Fruit fly (Drosophila melanogaster) whole organism, embryonic: ENCODE measurements around the gene pigs.

ENCODE experiments used
- Ada2b ChIP-seq: fragments of 200-800 bp; sonication (Bioruptor generic); IDR thresholded peaks from 2 replicates; pipeline ENCODE4 v1.3.6; 2022; ENCODE audit warnings: missing biosample characterization, missing genetic modification characterization
- CG10209 ChIP-seq: fragments of 200-800 bp; sonication (Bioruptor generic); optimal IDR thresholded peaks from 3 replicates; lab custom pipeline; 2017; ENCODE audit warnings: missing biosample characterization, mild to moderate bottlenecking, missing genetic modification characterization, missing genetic modification reagents
- CG1024 ChIP-seq: fragments of 200-800 bp; sonication (Bioruptor generic); IDR thresholded peaks from 2 replicates; pipeline ENCODE4 v1.3.6; 2022; ENCODE audit warnings: missing biosample characterization, missing genetic modification characterization
- CG10979 ChIP-seq: fragments of 200-800 bp; sonication (Bioruptor generic); optimal IDR thresholded peaks from 2 replicates; lab custom pipeline; 2018; ENCODE audit warnings: missing biosample characterization, mild to moderate bottlenecking, missing genetic modification characterization, moderate library complexity
- CG12744 ChIP-seq: fragments of 200-800 bp; sonication (Bioruptor generic); optimal IDR thresholded peaks from 2 replicates; lab custom pipeline; 2016; ENCODE audit warnings: missing biosample characterization, missing genetic modification characterization
- CG14860 ChIP-seq: fragments of 200-800 bp; sonication (Bioruptor generic); IDR thresholded peaks from 3 replicates; pipeline ENCODE4 v1.3.6; 2022; ENCODE audit warnings: missing biosample characterization, missing genetic modification characterization; ENCODE audit not compliant: partially characterized antibody
- CG14965 ChIP-seq: fragments of 200-800 bp; sonication (Bioruptor generic); optimal IDR thresholded peaks from 2 replicates; lab custom pipeline; 2016; ENCODE audit warnings: missing biosample characterization, missing genetic modification characterization, borderline replicate concordance
- CG16863 ChIP-seq: fragments of 200-800 bp; sonication (Bioruptor generic); optimal IDR thresholded peaks from 3 replicates; lab custom pipeline; 2016; ENCODE audit warnings: missing biosample characterization, missing genetic modification characterization
- CG17359 ChIP-seq: fragments of 200-800 bp; sonication (Bioruptor generic); optimal IDR thresholded peaks from 3 replicates; lab custom pipeline; 2018; ENCODE audit warnings: missing biosample characterization, mild to moderate bottlenecking, missing genetic modification characterization, moderate library complexity
- CG2712 ChIP-seq: fragments of 200-800 bp; optimal IDR thresholded peaks from 3 replicates; lab custom pipeline; 2019; ENCODE audit warnings: missing biosample characterization, mild to moderate bottlenecking, missing genetic modification characterization, moderate library complexity
- CG31441 ChIP-seq: fragments of 200-800 bp; sonication (Bioruptor generic); IDR thresholded peaks from 2 replicates; pipeline ENCODE4 v1.3.6; 2022; ENCODE audit warnings: missing biosample characterization, missing genetic modification characterization
- CG3407 ChIP-seq: fragments of 200-800 bp; sonication (Bioruptor generic); optimal IDR thresholded peaks from 2 replicates; lab custom pipeline; 2018; ENCODE audit warnings: missing biosample characterization, mild to moderate bottlenecking, missing genetic modification characterization
- CG3995 ChIP-seq: fragments of 200-800 bp; sonication (Bioruptor generic); optimal IDR thresholded peaks from 3 replicates; lab custom pipeline; 2016; ENCODE audit warnings: missing biosample characterization, missing genetic modification characterization
- CG5245 ChIP-seq: fragments of 200-800 bp; sonication (Bioruptor generic); optimal IDR thresholded peaks from 3 replicates; lab custom pipeline; 2016; ENCODE audit warnings: missing biosample characterization, missing genetic modification characterization
- CG6683 ChIP-seq: fragments of 200-800 bp; sonication (Bioruptor generic); optimal IDR thresholded peaks from 2 replicates; lab custom pipeline; 2017; ENCODE audit warnings: missing biosample characterization, mild to moderate bottlenecking, missing genetic modification characterization, missing genetic modification reagents
- CG6689 ChIP-seq: fragments of 200-800 bp; sonication (Bioruptor generic); IDR thresholded peaks from 2 replicates; pipeline ENCODE4 v1.3.6; 2022; ENCODE audit warnings: missing biosample characterization, missing genetic modification characterization
- CG8388 ChIP-seq: fragments of 200-800 bp; sonication (Bioruptor generic); optimal IDR thresholded peaks from 2 replicates; lab custom pipeline; 2019; ENCODE audit warnings: missing biosample characterization, mild to moderate bottlenecking, missing genetic modification characterization, moderate library complexity
- CTCF ChIP-seq: fragments of 200-800 bp; sonication (Bioruptor generic); optimal IDR thresholded peaks from 2 replicates; lab custom pipeline; 2017; ENCODE audit warnings: missing biosample characterization, mild to moderate bottlenecking, missing genetic modification characterization, moderate library complexity
- ERR ChIP-seq: fragments of 200-800 bp; sonication (Bioruptor generic); optimal IDR thresholded peaks from 2 replicates; lab custom pipeline; 2016; ENCODE audit warnings: missing biosample characterization, missing genetic modification characterization
- Gsc ChIP-seq: fragments of 200-800 bp; sonication (Bioruptor generic); IDR thresholded peaks from 2 replicates; pipeline ENCODE4 v1.3.6; 2022; ENCODE audit warnings: missing biosample characterization, missing genetic modification characterization
- Hr3 ChIP-seq: fragments of 200-800 bp; sonication (Bioruptor generic); optimal IDR thresholded peaks from 3 replicates; lab custom pipeline; 2016; ENCODE audit warnings: missing biosample characterization, missing genetic modification characterization
- Kr ChIP-seq: fragments of 200-800 bp; sonication (Bioruptor generic); optimal IDR thresholded peaks from 2 replicates; lab custom pipeline; 2017; ENCODE audit warnings: missing biosample characterization, mild to moderate bottlenecking, missing genetic modification characterization
- Mrtf ChIP-seq: fragments of 200-800 bp; sonication (Bioruptor generic); IDR thresholded peaks from 3 replicates; pipeline ENCODE4 v1.3.6; 2022; ENCODE audit warnings: missing biosample characterization, missing genetic modification characterization
- NC2α ChIP-seq: fragments of 200-800 bp; sonication (Bioruptor generic); optimal IDR thresholded peaks from 2 replicates; lab custom pipeline; 2016; ENCODE audit warnings: missing biosample characterization, missing genetic modification characterization
- Nf-YA ChIP-seq: fragments of 200-800 bp; sonication (Bioruptor generic); IDR thresholded peaks from 2 replicates; pipeline ENCODE4 v1.3.6; 2022; ENCODE audit warnings: missing biosample characterization, missing genetic modification characterization
- Nf-YB ChIP-seq: fragments of 200-800 bp; sonication (Bioruptor generic); optimal IDR thresholded peaks from 3 replicates; lab custom pipeline; 2019; ENCODE audit warnings: missing biosample characterization, mild to moderate bottlenecking, missing genetic modification characterization, moderate library complexity
- Oli ChIP-seq: fragments of 200-800 bp; sonication (Bioruptor generic); optimal IDR thresholded peaks from 2 replicates; lab custom pipeline; 2018; ENCODE audit warnings: missing biosample characterization, mild to moderate bottlenecking, missing genetic modification characterization, moderate library complexity
- Opbp ChIP-seq: fragments of 200-800 bp; sonication (Bioruptor generic); IDR thresholded peaks from 3 replicates; pipeline ENCODE4 v1.3.6; 2022; ENCODE audit warnings: missing biosample characterization, missing genetic modification characterization; ENCODE audit not compliant: partially characterized antibody
- Poxn ChIP-seq: fragments of 200-800 bp; sonication (Bioruptor generic); IDR thresholded peaks from 2 replicates; pipeline ENCODE4 v1.3.6; 2022; ENCODE audit warnings: missing biosample characterization, missing genetic modification characterization
- Rx ChIP-seq: fragments of 200-800 bp; sonication (Bioruptor generic); IDR thresholded peaks from 2 replicates; pipeline ENCODE4 v1.3.6; 2022; ENCODE audit warnings: missing biosample characterization, missing genetic modification characterization
- Sry-δ ChIP-seq: fragments of 200-800 bp; sonication (Bioruptor generic); optimal IDR thresholded peaks from 2 replicates; lab custom pipeline; 2016; ENCODE audit warnings: missing biosample characterization, missing genetic modification characterization
- al ChIP-seq: fragments of 200-800 bp; sonication (Bioruptor generic); IDR thresholded peaks from 2 replicates; pipeline ENCODE4 v1.3.6; 2022; ENCODE audit warnings: missing biosample characterization, missing genetic modification characterization
- fd64A ChIP-seq: fragments of 200-800 bp; sonication (Bioruptor generic); optimal IDR thresholded peaks from 3 replicates; lab custom pipeline; 2018; ENCODE audit warnings: missing biosample characterization, mild to moderate bottlenecking, missing genetic modification characterization
- gcm ChIP-seq: fragments of 200-800 bp; sonication (Bioruptor generic); optimal IDR thresholded peaks from 2 replicates; lab custom pipeline; 2019; ENCODE audit warnings: missing biosample characterization, mild to moderate bottlenecking, missing genetic modification characterization, moderate library complexity
- gem ChIP-seq: fragments of 200-800 bp; sonication (Bioruptor generic); optimal IDR thresholded peaks from 2 replicates; lab custom pipeline; 2019; ENCODE audit warnings: missing biosample characterization, mild to moderate bottlenecking, missing genetic modification characterization, moderate library complexity
- knrl ChIP-seq: fragments of 200-800 bp; sonication (Bioruptor generic); IDR thresholded peaks from 3 replicates; pipeline ENCODE4 v1.3.6; 2022; ENCODE audit warnings: missing biosample characterization, missing genetic modification characterization; ENCODE audit not compliant: partially characterized antibody
- lab ChIP-seq: fragments of 200-800 bp; sonication (Bioruptor generic); optimal IDR thresholded peaks from 3 replicates; lab custom pipeline; 2017; ENCODE audit warnings: missing biosample characterization, missing genetic modification characterization, mild to moderate bottlenecking, moderate library complexity, missing genetic modification reagents
- lbe ChIP-seq: fragments of 200-800 bp; sonication (Bioruptor generic); optimal IDR thresholded peaks from 2 replicates; lab custom pipeline; 2016; ENCODE audit warnings: missing biosample characterization, mild to moderate bottlenecking, missing genetic modification characterization
- lilli ChIP-seq: fragments of 200-800 bp; sonication (Bioruptor generic); optimal IDR thresholded peaks from 3 replicates; lab custom pipeline; 2016; ENCODE audit warnings: missing biosample characterization, missing genetic modification characterization
- mam ChIP-seq: fragments of 200-800 bp; sonication (Bioruptor generic); optimal IDR thresholded peaks from 3 replicates; lab custom pipeline; 2016; ENCODE audit warnings: missing biosample characterization, missing genetic modification characterization
- nau ChIP-seq: fragments of 200-800 bp; sonication (Bioruptor generic); optimal IDR thresholded peaks from 3 replicates; lab custom pipeline; 2017; ENCODE audit warnings: missing biosample characterization, mild to moderate bottlenecking, missing genetic modification characterization, missing genetic modification reagents
- nom ChIP-seq: fragments of 200-800 bp; sonication (Bioruptor generic); optimal IDR thresholded peaks from 2 replicates; lab custom pipeline; 2017; ENCODE audit warnings: missing biosample characterization, missing genetic modification characterization, mild to moderate bottlenecking, moderate library complexity, missing genetic modification reagents
- pb ChIP-seq: fragments of 200-800 bp; sonication (Bioruptor generic); optimal IDR thresholded peaks from 3 replicates; lab custom pipeline; 2016; ENCODE audit warnings: missing biosample characterization, missing genetic modification characterization
- shn ChIP-seq: fragments of 200-800 bp; sonication (Bioruptor generic); optimal IDR thresholded peaks from 3 replicates; lab custom pipeline; 2016; ENCODE audit warnings: missing biosample characterization, missing genetic modification characterization
- sima ChIP-seq: fragments of 200-800 bp; sonication (Bioruptor generic); optimal IDR thresholded peaks from 2 replicates; lab custom pipeline; 2016; ENCODE audit warnings: missing biosample characterization, missing genetic modification characterization
- sna ChIP-seq: fragments of 200-800 bp; sonication (Bioruptor generic); IDR thresholded peaks from 2 replicates; pipeline ENCODE4 v1.3.6; 2022; ENCODE audit warnings: missing biosample characterization, missing genetic modification characterization; ENCODE audit not compliant: partially characterized antibody
- trem ChIP-seq: fragments of 200-800 bp; optimal IDR thresholded peaks from 3 replicates; lab custom pipeline; 2019; ENCODE audit warnings: missing biosample characterization, mild to moderate bottlenecking, missing genetic modification characterization, moderate library complexity
- zen ChIP-seq: fragments of 200-800 bp; sonication (Bioruptor generic); optimal IDR thresholded peaks from 3 replicates; lab custom pipeline; 2018; ENCODE audit warnings: missing biosample characterization, mild to moderate bottlenecking, missing genetic modification characterization, moderate library complexity
- zen2 ChIP-seq: fragments of 200-800 bp; sonication (Bioruptor generic); IDR thresholded peaks from 3 replicates; pipeline ENCODE4 v1.3.6; 2022; ENCODE audit warnings: missing biosample characterization, missing genetic modification characterization; ENCODE audit not compliant: partially characterized antibody
- zf30C ChIP-seq: fragments of 200-800 bp; sonication (Bioruptor generic); optimal IDR thresholded peaks from 3 replicates; lab custom pipeline; 2018; ENCODE audit warnings: missing biosample characterization, mild to moderate bottlenecking, missing genetic modification characterization

Gene pigs

dm6 chrX:6601641-6602276, 1.9 kb downstream of the pigs start:
- TF ChIP-seq ERR = peak; percentile 63
- TF ChIP-seq shn (GFP tag; lab: Kevin White, UChicago) = peak; percentile 61
- peak; percentile 77 for TF ChIP-seq Rx
- peak; percentile 80 for TF ChIP-seq Gsc (GFP tag; lab: Robert Waterston, UW)
- peak; percentile 93 for TF ChIP-seq Oli (tag; lab: Kevin White, UChicago)
- TF ChIP-seq Nf-YB (GFP tag; lab: Kevin White, UChicago) = peak; percentile 75
- peak; percentile 54 for TF ChIP-seq CTCF (GFP tag; lab: Kevin White, UChicago)
- TF ChIP-seq CG2712 (tag; lab: Kevin White, UChicago) = peak; percentile 95
- TF ChIP-seq Opbp = no peak
- no peak for TF ChIP-seq sna (GFP tag; lab: Robert Waterston, UW)
- no peak for TF ChIP-seq Kr (GFP tag; lab: Kevin White, UChicago)
- peak; percentile 58; the same call in 1 of the 2 replicates for TF ChIP-seq Poxn (GFP tag; lab: Robert Waterston, UW)
- peak; percentile 88 for TF ChIP-seq mam (GFP tag; lab: Kevin White, UChicago)
- TF ChIP-seq zf30C (GFP tag; lab: Kevin White, UChicago) = no peak
- TF ChIP-seq zen2 (GFP tag; lab: Robert Waterston, UW) = 0 out of 3 replicates have a peak, but pooled peaks have one; percentile 28
- peak; percentile 70 for TF ChIP-seq CG1024 (GFP tag; lab: Robert Waterston, UW)
- TF ChIP-seq Nf-YA (GFP tag; lab: Robert Waterston, UW) = peak; percentile 70
- peak; percentile 58 for TF ChIP-seq knrl (GFP tag; lab: Robert Waterston, UW)
- TF ChIP-seq CG16863 (GFP tag; lab: Kevin White, UChicago) = peak; percentile 74
- TF ChIP-seq sima = peak; percentile 61
- TF ChIP-seq Sry-δ (GFP tag; lab: Kevin White, UChicago) = peak; percentile 38
- peak; percentile 93 for TF ChIP-seq CG10209 (GFP tag; lab: Kevin White, UChicago)
- peak; percentile 57 for TF ChIP-seq CG12744
- peak; percentile 97 for TF ChIP-seq CG31441 (GFP tag; lab: Robert Waterston, UW)
- TF ChIP-seq CG5245 (GFP tag; lab: Kevin White, UChicago) = peak; percentile 80
- peak; percentile 94 for TF ChIP-seq CG10979 (tag; lab: Kevin White, UChicago)
- TF ChIP-seq CG14860 = peak; percentile 70
- peak; percentile 84 for TF ChIP-seq trem
- peak; percentile 90 for TF ChIP-seq CG8388 (GFP tag; lab: Kevin White, UChicago)
- peak; percentile 84 for TF ChIP-seq fd64A (GFP tag; lab: Kevin White, UChicago)
- TF ChIP-seq lbe (GFP tag; lab: Kevin White, UChicago) = peak; percentile 75
- TF ChIP-seq nau (GFP tag; lab: Kevin White, UChicago) = peak; percentile 84
- TF ChIP-seq CG6683 (GFP tag; lab: Kevin White, UChicago) = peak; percentile 90
- peak; percentile 87 for TF ChIP-seq nom (GFP tag; lab: Kevin White, UChicago)
- peak; percentile 87 for TF ChIP-seq zen (tag; lab: Kevin White, UChicago)
- TF ChIP-seq CG14965 = no peak
- peak; percentile 65 for TF ChIP-seq pb (GFP tag; lab: Kevin White, UChicago)
- TF ChIP-seq CG3407 (GFP tag; lab: Kevin White, UChicago) = peak; percentile 82
- TF ChIP-seq lab (GFP tag; lab: Kevin White, UChicago) = peak; percentile 95
- peak; percentile 38 for TF ChIP-seq al (GFP tag; lab: Robert Waterston, UW)
- peak; percentile 95 for TF ChIP-seq gem
- TF ChIP-seq lilli (GFP tag; lab: Kevin White, UChicago) = peak; percentile 94
- TF ChIP-seq gcm (GFP tag; lab: Kevin White, UChicago) = peak; percentile 92
- peak; percentile 92 for TF ChIP-seq CG6689 (GFP tag; lab: Robert Waterston, UW)
- TF ChIP-seq Mrtf (GFP tag; lab: Robert Waterston, UW) = peak; percentile 87
- peak; percentile 93 for TF ChIP-seq CG17359
- TF ChIP-seq Ada2b = peak; percentile 88
- peak; percentile 32 for TF ChIP-seq CG3995 (GFP tag; lab: Kevin White, UChicago)
- peak; percentile 83 for TF ChIP-seq Hr3 (GFP tag; lab: Kevin White, UChicago)
- TF ChIP-seq NC2α = peak; percentile 11
